Worm (Caenorhabditis elegans) whole organism, L1 larva: Measurements from ENCODE around the gene srx-101.

Source experiments
- C04F5.9 ChIP-seq: sonication (generic microtip); optimal IDR thresholded peaks from 2 replicates; lab custom pipeline; 2016; ENCODE audit warnings: missing genetic modification characterization, missing compliant biosample characterization
- F16B12.6 ChIP-seq: fragments of 150-350 bp; optimal IDR thresholded peaks from 2 replicates; lab custom pipeline; 2014; ENCODE audit warnings: missing biosample characterization, missing genetic modification characterization
- Y116A8C.19 ChIP-seq: sonication (generic microtip); optimal IDR thresholded peaks from 2 replicates; lab custom pipeline; 2016; ENCODE audit warnings: missing compliant biosample characterization, missing genetic modification characterization, borderline replicate concordance
- alr-1 ChIP-seq: fragments of 200-800 bp; sonication (Bioruptor generic); optimal IDR thresholded peaks from 2 replicates; lab custom pipeline; 2018; ENCODE audit warnings: borderline replicate concordance, mild to moderate bottlenecking, missing genetic modification characterization, missing compliant biosample characterization
- blmp-1 ChIP-seq: fragments of 150-350 bp; optimal IDR thresholded peaks from 2 replicates; lab custom pipeline; 2014; ENCODE audit warnings: missing biosample characterization, missing genetic modification characterization
- ceh-8 ChIP-seq: fragments of 200-800 bp; sonication (Bioruptor generic); optimal IDR thresholded peaks from 2 replicates; lab custom pipeline; 2018; ENCODE audit warnings: mild to moderate bottlenecking, missing genetic modification characterization, moderate library complexity, missing compliant biosample characterization
- ceh-82 ChIP-seq, 3 experiments: fragments of 150-350 bp in 1 of 3; sonication (generic microtip) in 2 of 3; optimal IDR thresholded peaks; 2 replicates each; lab custom pipeline; 2014 to 2017; ENCODE audit warnings: missing biosample characterization in 3 of 3, missing genetic modification characterization in 3 of 3
- ceh-90 ChIP-seq: sonication (generic microtip); optimal IDR thresholded peaks from 2 replicates; lab custom pipeline; 2016; ENCODE audit warnings: missing genetic modification characterization, missing compliant biosample characterization
- ces-1 ChIP-seq: fragments of 150-350 bp; optimal IDR thresholded peaks from 2 replicates; lab custom pipeline; 2014; ENCODE audit warnings: missing biosample characterization, missing genetic modification reagents, missing genetic modification characterization
- efl-1 ChIP-seq, 4 experiments: fragments of 150-350 bp; optimal IDR thresholded peaks in 3 of 4; peaks in 1 of 4; 1 replicate in 1 of 4; 2 replicates in 3 of 4; lab custom pipeline; 2014; ENCODE audit warnings: missing biosample characterization in 2 of 4, missing genetic modification characterization in 2 of 4, missing genetic modification reagents in 2 of 4
- egl-13 ChIP-seq: sonication (generic microtip); optimal IDR thresholded peaks from 2 replicates; lab custom pipeline; 2016; ENCODE audit warnings: missing genotype, missing genetic modification reagents, missing genetic modification characterization, missing compliant biosample characterization
- fkh-8 ChIP-seq: sonication (generic microtip); optimal IDR thresholded peaks from 2 replicates; lab custom pipeline; 2016; ENCODE audit warnings: mild to moderate bottlenecking, missing genetic modification characterization, missing compliant biosample characterization
- fos-1 ChIP-seq: fragments of 150-350 bp; optimal IDR thresholded peaks from 2 replicates; lab custom pipeline; 2014; ENCODE audit warnings: missing biosample characterization, missing genetic modification characterization
- grh-1 ChIP-seq: fragments of 200-800 bp; sonication (Bioruptor generic); IDR thresholded peaks from 2 replicates; pipeline ENCODE4 v1.3.6; 2022; ENCODE audit warnings: missing genetic modification reagents, missing genetic modification characterization, missing compliant biosample characterization
- hpl-2 ChIP-seq: fragments of 150-350 bp; optimal IDR thresholded peaks from 2 replicates; lab custom pipeline; 2014; ENCODE audit warnings: missing biosample characterization, missing genetic modification reagents, missing genetic modification characterization
- isw-1 ChIP-seq: fragments of 200-800 bp; sonication (Bioruptor generic); IDR thresholded peaks from 2 replicates; pipeline ENCODE4 v1.3.6; 2022; ENCODE audit warnings: missing genetic modification characterization, missing compliant biosample characterization
- lin-13 ChIP-seq: fragments of 150-350 bp; optimal IDR thresholded peaks from 2 replicates; lab custom pipeline; 2014; ENCODE audit warnings: missing biosample characterization, missing genetic modification reagents, missing genetic modification characterization
- lin-35 ChIP-seq, 2 experiments: fragments of 150-350 bp; optimal IDR thresholded peaks; 2 replicates each; lab custom pipeline; 2014; ENCODE audit warnings: missing biosample characterization in 2 of 2, missing genetic modification characterization in 2 of 2, missing genetic modification reagents in 2 of 2
- lin-39 ChIP-seq: fragments of 150-350 bp; optimal IDR thresholded peaks from 2 replicates; lab custom pipeline; 2014; ENCODE audit warnings: missing biosample characterization, missing genetic modification reagents, missing genetic modification characterization
- mab-9 ChIP-seq: fragments of 200-800 bp; sonication (Bioruptor generic); IDR thresholded peaks from 2 replicates; pipeline ENCODE4 v1.3.6; 2022; ENCODE audit warnings: missing genetic modification reagents, missing genetic modification characterization, missing compliant biosample characterization
- mef-2 ChIP-seq: fragments of 150-350 bp; optimal IDR thresholded peaks from 2 replicates; lab custom pipeline; 2014; ENCODE audit warnings: missing biosample characterization, missing genetic modification characterization
- nhr-20 ChIP-seq: sonication (generic microtip); optimal IDR thresholded peaks from 2 replicates; lab custom pipeline; 2016; ENCODE audit warnings: mild to moderate bottlenecking, missing genetic modification characterization, missing compliant biosample characterization
- nhr-90 ChIP-seq: sonication (generic microtip); optimal IDR thresholded peaks from 2 replicates; lab custom pipeline; 2016; ENCODE audit warnings: mild to moderate bottlenecking, missing genetic modification characterization, missing compliant biosample characterization; ENCODE audit not compliant: poor library complexity
- skn-1 ChIP-seq: fragments of 150-350 bp; optimal IDR thresholded peaks from 2 replicates; lab custom pipeline; 2014; ENCODE audit warnings: missing biosample characterization, missing genetic modification characterization
- snpc-4 ChIP-seq: fragments of 150-350 bp; optimal IDR thresholded peaks from 2 replicates; lab custom pipeline; 2014; ENCODE audit warnings: missing biosample characterization, missing genetic modification characterization
- snu-23 ChIP-seq: sonication (generic microtip); optimal IDR thresholded peaks from 2 replicates; lab custom pipeline; 2016; ENCODE audit warnings: missing genetic modification characterization, missing compliant biosample characterization
- sup-37 ChIP-seq: fragments of 200-800 bp; sonication (Bioruptor generic); optimal IDR thresholded peaks from 2 replicates; lab custom pipeline; 2018; ENCODE audit warnings: mild to moderate bottlenecking, missing genetic modification characterization, missing compliant biosample characterization
- swsn-7 ChIP-seq: sonication (generic microtip); optimal IDR thresholded peaks from 2 replicates; lab custom pipeline; 2016; ENCODE audit warnings: missing genetic modification characterization, missing compliant biosample characterization
- tlp-1 ChIP-seq: fragments of 150-350 bp; optimal IDR thresholded peaks from 2 replicates; lab custom pipeline; 2014; ENCODE audit warnings: missing biosample characterization, missing genetic modification characterization
- unc-30 ChIP-seq: sonication (generic microtip); optimal IDR thresholded peaks from 2 replicates; lab custom pipeline; 2017; ENCODE audit warnings: missing biosample characterization, missing genetic modification characterization
- unc-86 ChIP-seq: sonication (generic microtip); optimal IDR thresholded peaks from 2 replicates; lab custom pipeline; 2016; ENCODE audit warnings: missing genetic modification characterization, missing compliant biosample characterization
- xbp-1 ChIP-seq: sonication (generic microtip); optimal IDR thresholded peaks from 2 replicates; lab custom pipeline; 2016; ENCODE audit warnings: missing genetic modification characterization, missing compliant biosample characterization
- zip-4 ChIP-seq: fragments of 200-800 bp; sonication (Bioruptor generic); optimal IDR thresholded peaks from 2 replicates; lab custom pipeline; 2018; ENCODE audit warnings: mild to moderate bottlenecking, missing genetic modification characterization, moderate library complexity, missing compliant biosample characterization
- ztf-4 ChIP-seq: fragments of 150-350 bp; optimal IDR thresholded peaks from 2 replicates; lab custom pipeline; 2014; ENCODE audit warnings: missing biosample characterization, missing genetic modification characterization

The srx-101 gene

ce11 chrII:3727996-3728395, 37.5 kb upstream of the srx-101 start, which contains the start of gene C46E10.8:
C46E10.8 (minus strand) TSS chrII:3728096.
- TF ChIP-seq mab-9 (GFP tag; lab: Robert Waterston, UW) (no peak), ceh-90 (tag; lab: Kevin White, UChicago) (no peak), zip-4 (no peak), F16B12.6 (no peak), skn-1 (tag; lab: Kevin White, UChicago) (no peak), fos-1 (tag; lab: Kevin White, UChicago) (no peak), grh-1 (GFP tag; lab: Robert Waterston, UW) (no peak), sup-37 (no peak), isw-1 (GFP tag; lab: Robert Waterston, UW) (no peak), lin-35 (GFP tag; optimal IDR thresholded peaks at IDR 0.05; lab: Kevin White, UChicago) (no peak)

DNA sequence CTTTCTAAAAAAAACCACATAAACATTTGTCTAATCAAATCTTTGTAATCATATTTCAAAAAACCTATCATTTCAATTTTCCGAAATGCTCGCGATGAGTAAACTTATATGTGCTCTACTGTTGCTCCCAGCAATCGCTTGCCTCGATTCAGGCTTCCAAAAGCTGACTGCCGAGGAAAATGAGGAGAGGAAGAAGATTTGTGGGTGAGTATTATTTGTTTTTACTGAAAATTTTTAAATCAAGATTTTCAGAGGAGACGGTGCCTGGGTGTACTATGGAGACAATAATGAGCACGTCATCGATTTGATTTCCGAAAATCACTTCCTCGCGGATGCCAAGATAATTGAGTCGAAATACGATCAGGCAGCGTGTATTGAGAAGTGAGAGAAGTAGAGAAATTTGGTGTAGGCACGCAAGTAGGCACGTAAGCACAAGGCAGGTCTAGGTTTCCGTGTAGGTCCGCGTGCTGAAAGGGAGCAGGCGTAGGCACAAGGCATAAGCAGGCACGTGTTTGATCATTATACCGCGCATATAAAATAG, 33.7 kb upstream of the srx-101 start, which contains the start of gene C46E10.1:
Gene C46E10.1 (plus strand): TSS at position 51 of the 541 bp plus-strand sequence.
- no peak for TF ChIP-seq ceh-90 (tag; lab: Kevin White, UChicago)

DNA sequence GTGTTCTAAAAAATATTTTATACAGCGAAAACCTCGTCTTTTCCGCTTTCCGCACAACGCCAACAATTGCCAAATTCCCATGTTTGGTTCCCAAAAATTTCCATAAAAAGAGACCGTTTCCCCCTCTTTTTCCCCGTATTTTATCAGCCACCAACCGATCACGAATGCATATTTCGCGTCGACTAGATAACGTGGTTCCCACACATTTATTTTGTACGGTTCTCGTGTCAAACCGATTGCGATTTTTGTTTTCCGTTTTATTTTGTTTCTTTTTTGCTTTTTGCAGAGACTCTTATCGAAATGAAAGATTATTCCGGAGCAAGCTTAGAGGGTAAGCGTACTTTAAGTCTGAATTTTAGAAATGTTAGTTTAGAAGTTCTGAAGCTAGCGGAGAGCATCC, 30.5 kb upstream of the srx-101 start, which contains the start of gene C46E10.3:
Gene C46E10.3 (plus strand): TSS at position 301 of the 400 bp plus-strand sequence.
- no peak for TF ChIP-seq blmp-1
- no peak for TF ChIP-seq unc-30
- TF ChIP-seq fkh-8 (tag; lab: Kevin White, UChicago), result no peak
- TF ChIP-seq snpc-4, result no peak
- no peak for TF ChIP-seq egl-13 (tag; lab: Kevin White, UChicago)
- no peak for TF ChIP-seq ces-1 (GFP tag; lab: Kevin White, UChicago)
- TF ChIP-seq snu-23 (GFP tag; lab: Kevin White, UChicago), result no peak
- no peak for TF ChIP-seq ceh-8 (GFP tag; lab: Kevin White, UChicago)
- TF ChIP-seq mef-2 (tag; lab: Kevin White, UChicago), result no peak
- TF ChIP-seq hpl-2, result no peak
- no peak for TF ChIP-seq unc-86 (tag; lab: Kevin White, UChicago)
- no peak for TF ChIP-seq nhr-20 (tag; lab: Kevin White, UChicago)
- no peak for TF ChIP-seq lin-13 (GFP tag; lab: Kevin White, UChicago)

DNA sequence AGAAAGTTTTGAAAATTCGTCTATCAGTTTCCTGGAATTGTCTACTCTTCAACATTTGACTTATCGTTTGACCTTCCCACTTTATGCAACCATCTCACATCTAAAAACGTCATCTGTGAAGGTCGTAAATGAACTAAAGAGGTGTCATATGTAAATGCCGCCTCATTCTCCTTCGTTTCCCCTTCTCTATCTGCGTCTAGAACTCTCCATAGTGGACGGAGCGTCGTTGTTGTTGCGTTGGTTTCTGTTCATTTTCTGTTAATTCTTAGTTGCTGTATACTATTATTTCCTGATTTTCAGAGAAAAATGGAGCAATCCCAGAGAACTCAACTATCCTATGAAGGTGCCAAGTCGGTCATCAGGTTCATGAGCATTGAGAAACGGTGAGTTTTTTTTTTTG, 26.4 kb upstream of the srx-101 start, which contains the start of gene fbxc-52:
Gene fbxc-52 (plus strand): TSS at position 301 of the 400 bp plus-strand sequence.
- TF ChIP-seq efl-1 (optimal IDR thresholded peaks at IDR 0.05; lab: Kevin White, UChicago) (no peak), efl-1 (GFP tag; optimal IDR thresholded peaks at IDR 0.05 in 1 of 2; lab: Kevin White, UChicago) (no peak)

- no peak for TF ChIP-seq Y116A8C.19 (tag; lab: Kevin White, UChicago)
- TF ChIP-seq nhr-90, result no peak
- TF ChIP-seq ceh-82 (tag; optimal IDR thresholded peaks at IDR 0.05; lab: Kevin White, UChicago), result no peak
- no peak for TF ChIP-seq C04F5.9 (tag; lab: Kevin White, UChicago)
- no peak for TF ChIP-seq lin-13 (GFP tag; lab: Kevin White, UChicago)
- TF ChIP-seq ztf-4 (tag; lab: Kevin White, UChicago), result no peak
- no peak for TF ChIP-seq hpl-2
- no peak for TF ChIP-seq xbp-1 (tag; lab: Kevin White, UChicago)
- TF ChIP-seq blmp-1, result no peak
- no peak for TF ChIP-seq lin-39 (tag; lab: Kevin White, UChicago)
- no peak for TF ChIP-seq swsn-7 (tag; lab: Kevin White, UChicago)
- no peak for TF ChIP-seq alr-1
- no peak for TF ChIP-seq tlp-1 (tag; lab: Kevin White, UChicago)
- TF ChIP-seq, all 84 proteins: peak for 0
Measured at ce11 chrII:3716455-3716854, 25.9 kb upstream of the srx-101 start, which contains the start of gene srh-99. srh-99 (minus strand) TSS chrII:3716555.
